Fruit fly (Drosophila melanogaster) whole organism, wandering third instar larva: ENCODE data around the gene CG2120.

Experiments used
- Abd-B ChIP-seq: fragments of >200 bp; optimal IDR thresholded peaks from 2 replicates; lab custom pipeline; 2017; ENCODE audit warnings: missing biosample characterization, missing genetic modification characterization
- CG32264 ChIP-seq: fragments of 200-800 bp; sonication (Bioruptor generic); optimal IDR thresholded peaks from 2 replicates; lab custom pipeline; 2016; ENCODE audit warnings: missing biosample characterization, missing genetic modification characterization
- CG9705 ChIP-seq: fragments of 200-800 bp; sonication (Bioruptor generic); optimal IDR thresholded peaks from 2 replicates; lab custom pipeline; 2018; ENCODE audit warnings: missing biosample characterization, mild to moderate bottlenecking, missing genetic modification characterization
- CrebA ChIP-seq: fragments of 200-800 bp; sonication (Bioruptor generic); optimal IDR thresholded peaks from 2 replicates; lab custom pipeline; 2016; ENCODE audit warnings: missing biosample characterization, mild to moderate bottlenecking, missing genetic modification characterization, borderline replicate concordance
- Dfd ChIP-seq: fragments of >200 bp; optimal IDR thresholded peaks from 2 replicates; lab custom pipeline; 2017; ENCODE audit warnings: missing biosample characterization, missing genetic modification characterization
- Dif ChIP-seq: fragments of 200-275, 200-300 bp; sonication (Bioruptor generic); optimal IDR thresholded peaks from 2 replicates; lab custom pipeline; 2018; ENCODE audit warnings: missing biosample characterization, missing genetic modification characterization; ENCODE audit not compliant: partially characterized antibody
- GATAd ChIP-seq: sonication (Bioruptor generic); optimal IDR thresholded peaks from 2 replicates; lab custom pipeline; 2016; ENCODE audit warnings: missing biosample characterization, missing genetic modification characterization
- HLH106 ChIP-seq: fragments of 200-800 bp; optimal IDR thresholded peaks from 3 replicates; lab custom pipeline; 2019; ENCODE audit warnings: missing biosample characterization, mild to moderate bottlenecking, missing genetic modification characterization, moderate library complexity
- Hnf4 ChIP-seq: fragments of 200-800 bp; sonication (Bioruptor generic); optimal IDR thresholded peaks from 2 replicates; lab custom pipeline; 2016; ENCODE audit warnings: missing biosample characterization, mild to moderate bottlenecking, missing genetic modification characterization
- Hr78 ChIP-seq: fragments of >200 bp; optimal IDR thresholded peaks from 2 replicates; lab custom pipeline; 2017; ENCODE audit warnings: missing biosample characterization, missing genetic modification characterization
- Hr83 ChIP-seq: fragments of 200-300 bp; sonication (Bioruptor generic); optimal IDR thresholded peaks from 2 replicates; lab custom pipeline; 2016; ENCODE audit warnings: missing biosample characterization, mild to moderate bottlenecking, missing genetic modification characterization, moderate library complexity; ENCODE audit not compliant: poor library complexity, severe bottlenecking
- Jra ChIP-seq: sonication (Bioruptor generic); optimal IDR thresholded peaks from 2 replicates; lab custom pipeline; 2016; ENCODE audit warnings: missing biosample characterization, missing genetic modification characterization
- Mio ChIP-seq: sonication (Bioruptor generic); optimal IDR thresholded peaks from 2 replicates; lab custom pipeline; 2016; ENCODE audit warnings: missing biosample characterization, missing genetic modification characterization
- Myc ChIP-seq: fragments of >200 bp; optimal IDR thresholded peaks from 2 replicates; lab custom pipeline; 2017
- N ChIP-seq: fragments of >200 bp; optimal IDR thresholded peaks from 2 replicates; lab custom pipeline; 2018; ENCODE audit warnings: missing biosample characterization, missing external identifiers, missing genetic modification characterization
- OdsH ChIP-seq: fragments of 200-800 bp; sonication (Bioruptor generic); optimal IDR thresholded peaks from 2 replicates; lab custom pipeline; 2016; ENCODE audit warnings: missing biosample characterization, mild to moderate bottlenecking, missing genetic modification characterization
- Rel ChIP-seq, 2 experiments: fragments of 200-800 bp; sonication (Bioruptor generic) in 1 of 2; optimal IDR thresholded peaks; 2 replicates in 1 of 2; 3 replicates in 1 of 2; lab custom pipeline; 2016 to 2019; ENCODE audit warnings: mild to moderate bottlenecking in 2 of 2, missing biosample characterization in 2 of 2, missing genetic modification characterization in 2 of 2, moderate library complexity in 1 of 2
- Sp1 ChIP-seq: fragments of 200-800 bp; sonication (Bioruptor generic); optimal IDR thresholded peaks from 3 replicates; lab custom pipeline; 2019; ENCODE audit warnings: missing biosample characterization, mild to moderate bottlenecking, missing genetic modification characterization, moderate library complexity
- Vsx2 ChIP-seq: fragments of 200-300, 225-300 bp; sonication (Bioruptor generic); optimal IDR thresholded peaks from 2 replicates; lab custom pipeline; 2018; ENCODE audit warnings: missing biosample characterization, missing genetic modification characterization; ENCODE audit not compliant: partially characterized antibody
- br ChIP-seq: fragments of 200-800 bp; sonication (Bioruptor generic); optimal IDR thresholded peaks from 2 replicates; lab custom pipeline; 2016; ENCODE audit warnings: missing biosample characterization, missing genetic modification characterization
- brk ChIP-seq: fragments of 200-800 bp; sonication (Bioruptor generic); optimal IDR thresholded peaks from 2 replicates; lab custom pipeline; 2016; ENCODE audit warnings: missing biosample characterization, mild to moderate bottlenecking, missing genetic modification characterization
- dl ChIP-seq, 2 experiments: fragments of 175-275, 200-275 bp in 1 of 2; fragments of 200-275 bp in 1 of 2; sonication (Bioruptor generic); optimal IDR thresholded peaks; lab custom pipeline; 2018; ENCODE audit warnings: mild to moderate bottlenecking in 2 of 2, missing biosample characterization in 2 of 2, missing genetic modification characterization in 2 of 2, moderate library complexity in 2 of 2; ENCODE audit not compliant: partially characterized antibody in 2 of 2, insufficient read depth in 1 of 2
- dmrt93B ChIP-seq: fragments of 200-800 bp; sonication (Bioruptor generic); optimal IDR thresholded peaks from 2 replicates; lab custom pipeline; 2018; ENCODE audit warnings: missing biosample characterization, mild to moderate bottlenecking, missing genetic modification characterization
- dsf ChIP-seq: sonication (Bioruptor generic); optimal IDR thresholded peaks from 2 replicates; lab custom pipeline; 2016; ENCODE audit warnings: missing biosample characterization, missing genetic modification characterization, borderline replicate concordance
- ey ChIP-seq: fragments of 200-800 bp; sonication (Bioruptor generic); optimal IDR thresholded peaks from 2 replicates; lab custom pipeline; 2016; ENCODE audit warnings: missing biosample characterization, missing genetic modification characterization
- foxo ChIP-seq, 2 experiments: fragments of 200-800 bp; sonication (Bioruptor generic); optimal IDR thresholded peaks; 2 replicates in 1 of 2; 3 replicates in 1 of 2; lab custom pipeline; 2016 to 2017; ENCODE audit warnings: missing biosample characterization in 2 of 2, missing genetic modification characterization in 2 of 2
- fru ChIP-seq: fragments of 200-800 bp; sonication (Bioruptor generic); optimal IDR thresholded peaks from 3 replicates; lab custom pipeline; 2016; ENCODE audit warnings: missing biosample characterization, mild to moderate bottlenecking, missing genetic modification characterization
- h ChIP-seq: fragments of 200-800 bp; sonication (Bioruptor generic); optimal IDR thresholded peaks from 3 replicates; lab custom pipeline; 2016; ENCODE audit warnings: missing biosample characterization, mild to moderate bottlenecking, missing genetic modification characterization
- jim ChIP-seq: fragments of 175-275, 200-325 bp; sonication (Bioruptor generic); optimal IDR thresholded peaks from 2 replicates; lab custom pipeline; 2016; ENCODE audit warnings: missing biosample characterization, mild to moderate bottlenecking, missing genetic modification characterization
- lola ChIP-seq: fragments of >200 bp; optimal IDR thresholded peaks from 2 replicates; lab custom pipeline; 2017; ENCODE audit warnings: missing biosample characterization, missing genetic modification characterization
- pan ChIP-seq: fragments of >200 bp; optimal IDR thresholded peaks from 2 replicates; lab custom pipeline; 2017
- psq ChIP-seq: fragments of 200-800 bp; sonication (Bioruptor generic); optimal IDR thresholded peaks from 3 replicates; lab custom pipeline; 2017; ENCODE audit warnings: missing biosample characterization, mild to moderate bottlenecking, missing genetic modification characterization, moderate library complexity
- rgr ChIP-seq: fragments of 200-800 bp; sonication (Bioruptor generic); optimal IDR thresholded peaks from 3 replicates; lab custom pipeline; 2016; ENCODE audit warnings: missing biosample characterization, mild to moderate bottlenecking, missing genetic modification characterization
- sage ChIP-seq: fragments of 200-800 bp; sonication (Bioruptor generic); optimal IDR thresholded peaks from 2 replicates; lab custom pipeline; 2016; ENCODE audit warnings: missing biosample characterization, mild to moderate bottlenecking, missing genetic modification characterization
- sv ChIP-seq: fragments of 200-800 bp; sonication (Bioruptor generic); optimal IDR thresholded peaks from 3 replicates; lab custom pipeline; 2016; ENCODE audit warnings: missing biosample characterization, missing genetic modification characterization
- tai ChIP-seq: sonication (Bioruptor generic); optimal IDR thresholded peaks from 2 replicates; lab custom pipeline; 2016; ENCODE audit warnings: missing biosample characterization, missing genetic modification characterization
- usp ChIP-seq: fragments of >200 bp; optimal IDR thresholded peaks from 2 replicates; lab custom pipeline; 2017; ENCODE audit warnings: missing biosample characterization, missing genetic modification characterization
- woc ChIP-seq: sonication (Bioruptor generic); optimal IDR thresholded peaks from 2 replicates; lab custom pipeline; 2016; ENCODE audit warnings: missing biosample characterization, mild to moderate bottlenecking, missing genetic modification characterization

The CG2120 gene

DNA sequence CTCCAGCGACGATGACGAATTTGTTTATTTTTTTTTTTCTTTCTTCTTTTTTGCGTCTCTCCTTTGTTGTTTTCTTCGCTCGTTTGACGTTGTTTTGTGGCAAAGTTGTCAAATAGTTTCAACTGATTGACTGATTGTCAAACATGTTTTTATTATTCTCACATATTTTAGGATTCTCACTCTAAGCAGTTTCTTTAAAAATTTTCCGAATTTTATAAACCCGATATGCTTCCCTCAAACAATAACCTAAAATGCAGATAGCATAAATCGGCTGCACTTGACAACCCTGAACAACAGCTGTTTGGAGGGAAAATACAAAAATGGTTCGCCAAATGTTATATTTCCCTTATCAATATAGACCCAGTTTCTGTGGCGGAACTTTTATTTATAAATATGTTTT lies 7.9 kb downstream of the CG2120 start, which contains the start of gene CG17982:
Gene CG17982, minus strand, starts transcription at position 299 of the 400 bp plus-strand sequence.
- TF ChIP-seq Rel (GFP tag; optimal IDR thresholded peaks at IDR 0.05; lab: Kevin White, UChicago) (peak; percentile 73), Rel (tag; optimal IDR thresholded peaks at IDR 0.05; lab: Kevin White, UChicago) (peak; percentile 99), foxo (GFP tag; optimal IDR thresholded peaks at IDR 0.05; lab: Kevin White, UChicago) (peak; percentile 81 to 95), rgr (GFP tag; lab: Kevin White, UChicago) (peak; percentile 95), fru (GFP tag; lab: Kevin White, UChicago) (peak; percentile 93), CG9705 (GFP tag; lab: Kevin White, UChicago) (peak; percentile 88), Dif (no peak), Mio (GFP tag; lab: Kevin White, UChicago) (peak; percentile 42), Abd-B (GFP tag; lab: Kevin White, UChicago) (no peak), h (peak; percentile 94), OdsH (GFP tag; lab: Kevin White, UChicago) (peak; percentile 89), Hr83 (GFP tag; lab: Kevin White, UChicago) (peak; percentile 91), CG32264 (GFP tag; lab: Kevin White, UChicago) (peak; percentile 83), Jra (GFP tag; lab: Kevin White, UChicago) (peak; percentile 93), Hnf4 (GFP tag; lab: Kevin White, UChicago) (no peak), ey (GFP tag; lab: Kevin White, UChicago) (peak; percentile 93), HLH106 (tag; lab: Kevin White, UChicago) (peak; percentile 92), Sp1 (GFP tag; lab: Kevin White, UChicago) (peak; percentile 92), Myc (no peak), dsf (GFP tag; lab: Kevin White, UChicago) (peak; percentile 81), GATAd (GFP tag; lab: Kevin White, UChicago) (peak; percentile 85), sv (GFP tag; lab: Kevin White, UChicago) (peak; percentile 17), brk (GFP tag; lab: Kevin White, UChicago) (no peak), psq (GFP tag; lab: Kevin White, UChicago) (peak; percentile 98), pan (lab: Kevin White, UChicago) (no peak), woc (GFP tag; lab: Kevin White, UChicago) (peak; percentile 86), br (peak; percentile 94), sage (GFP tag; lab: Kevin White, UChicago) (peak; percentile 81), dmrt93B (GFP tag; lab: Kevin White, UChicago) (no peak), Hr78 (GFP tag; lab: Kevin White, UChicago) (no peak)

DNA sequence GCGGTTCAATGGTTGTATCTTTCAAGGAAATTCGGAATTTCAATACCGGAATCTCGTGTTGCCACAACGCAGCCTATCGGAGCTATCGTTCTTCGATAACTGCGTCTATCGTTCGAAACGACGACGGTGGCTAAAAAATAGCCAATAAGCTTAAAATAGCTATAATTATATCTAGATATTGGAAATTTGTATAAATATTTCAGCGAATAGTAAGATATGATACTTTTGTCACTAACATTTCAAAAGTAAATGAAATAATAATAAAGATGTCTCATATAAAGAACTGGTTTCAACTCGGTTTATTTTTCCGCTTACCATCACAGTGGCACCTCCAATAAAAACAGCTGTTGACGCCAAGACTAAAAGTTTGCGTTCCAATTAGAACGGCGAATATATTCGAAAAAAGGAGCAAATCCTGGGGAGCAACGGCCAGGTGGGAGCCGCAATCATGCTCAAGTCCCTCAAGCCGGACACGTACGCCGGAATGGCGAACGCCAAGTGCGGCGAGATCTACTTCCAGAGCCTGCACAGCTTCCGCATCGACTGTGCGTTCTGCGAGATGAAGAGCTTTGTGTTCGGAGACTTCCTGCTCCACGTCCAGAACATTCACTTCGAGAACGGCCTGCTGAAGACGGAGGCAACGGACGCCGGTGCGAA lies 10.0 kb downstream of the CG2120 start, which contains the start of the genes alpha-PheRS and CG2129:
Gene alpha-PheRS, minus strand, starts transcription at position 102 of the 657 bp plus-strand sequence.
Gene CG2129, plus strand, starts transcription at position 339 of the 657 bp plus-strand sequence.
- TF ChIP-seq N (GFP tag; lab: Kevin White, UChicago) (no peak), dl (GFP tag; optimal IDR thresholded peaks at IDR 0.05; lab: Kevin White, UChicago; ENCODE audit: insufficient read depth in 1 of 2, partially characterized antibody in 2 of 2) (no peak), HLH106 (tag; lab: Kevin White, UChicago) (peak; percentile 65), Hnf4 (GFP tag; lab: Kevin White, UChicago) (no peak), foxo (GFP tag; optimal IDR thresholded peaks at IDR 0.05; lab: Kevin White, UChicago) (no peak), Vsx2 (no peak), lola (no peak), dsf (GFP tag; lab: Kevin White, UChicago) (no peak), woc (GFP tag; lab: Kevin White, UChicago) (peak; percentile 77), psq (GFP tag; lab: Kevin White, UChicago) (peak; percentile 31), usp (no peak), GATAd (GFP tag; lab: Kevin White, UChicago) (no peak), CrebA (GFP tag; lab: Kevin White, UChicago) (no peak), brk (GFP tag; lab: Kevin White, UChicago) (no peak), Rel (GFP tag; optimal IDR thresholded peaks at IDR 0.05; lab: Kevin White, UChicago) (no peak), Rel (tag; optimal IDR thresholded peaks at IDR 0.05; lab: Kevin White, UChicago) (peak; percentile 52), CG9705 (GFP tag; lab: Kevin White, UChicago) (no peak), OdsH (GFP tag; lab: Kevin White, UChicago) (no peak), Hr78 (GFP tag; lab: Kevin White, UChicago) (no peak), sv (GFP tag; lab: Kevin White, UChicago) (no peak), Sp1 (GFP tag; lab: Kevin White, UChicago) (peak; percentile 45), rgr (GFP tag; lab: Kevin White, UChicago) (no peak), CG32264 (GFP tag; lab: Kevin White, UChicago) (no peak), Myc (peak; percentile 92), sage (GFP tag; lab: Kevin White, UChicago) (no peak), fru (GFP tag; lab: Kevin White, UChicago) (no peak), dmrt93B (GFP tag; lab: Kevin White, UChicago) (no peak), h (peak; percentile 41), jim (GFP tag; lab: Kevin White, UChicago) (no peak), Jra (GFP tag; lab: Kevin White, UChicago) (no peak), tai (no peak), Dfd (GFP tag; lab: Kevin White, UChicago) (no peak), ey (GFP tag; lab: Kevin White, UChicago) (peak; percentile 6), br (no peak), pan (lab: Kevin White, UChicago) (no peak), Mio (GFP tag; lab: Kevin White, UChicago) (no peak), Dif (no peak), Hr83 (GFP tag; lab: Kevin White, UChicago) (no peak), Abd-B (GFP tag; lab: Kevin White, UChicago) (no peak)
- TF ChIP-seq, all 38 proteins: peak for 8
